Fruit fly (Drosophila melanogaster) whole organism, embryonic: ENCODE results near the gene CG34297.

ENCODE experiments used
- Adf1 ChIP-seq: fragments of 200-800 bp; sonication (Bioruptor generic); IDR thresholded peaks from 2 replicates; pipeline ENCODE4 v1.3.6; 2022; ENCODE audit warnings: missing biosample characterization, missing genetic modification characterization
- CG10366 ChIP-seq: fragments of 200-800 bp; sonication (Bioruptor generic); IDR thresholded peaks from 2 replicates; pipeline ENCODE4 v1.3.6; 2022; ENCODE audit warnings: missing biosample characterization, missing genetic modification characterization
- CG10543 ChIP-seq: fragments of 200-800 bp; sonication (Bioruptor generic); optimal IDR thresholded peaks from 3 replicates; lab custom pipeline; 2017; ENCODE audit warnings: missing biosample characterization, mild to moderate bottlenecking, missing genetic modification characterization, moderate library complexity
- CG10654 ChIP-seq: fragments of 200-800 bp; sonication (Bioruptor generic); optimal IDR thresholded peaks from 2 replicates; lab custom pipeline; 2016; ENCODE audit warnings: missing biosample characterization, missing genetic modification characterization
- CG12155 ChIP-seq: fragments of 200-800 bp; sonication (Bioruptor generic); optimal IDR thresholded peaks from 3 replicates; lab custom pipeline; 2016; ENCODE audit warnings: missing biosample characterization, missing genetic modification characterization
- CG13424 ChIP-seq: fragments of 200-800 bp; sonication (Bioruptor generic); optimal IDR thresholded peaks from 2 replicates; lab custom pipeline; 2019; ENCODE audit warnings: missing biosample characterization, mild to moderate bottlenecking, missing genetic modification characterization, moderate library complexity
- CG13894 ChIP-seq: fragments of 200-800 bp; sonication (Bioruptor generic); optimal IDR thresholded peaks from 3 replicates; lab custom pipeline; 2018; ENCODE audit warnings: missing biosample characterization, mild to moderate bottlenecking, missing genetic modification characterization, moderate library complexity
- CG15073 ChIP-seq: fragments of 200-800 bp; sonication (Bioruptor generic); optimal IDR thresholded peaks from 2 replicates; lab custom pipeline; 2016; ENCODE audit warnings: missing biosample characterization, missing genetic modification characterization
- CG17612 ChIP-seq: fragments of 200-800 bp; sonication (Bioruptor generic); IDR thresholded peaks from 2 replicates; pipeline ENCODE4 v1.3.6; 2022; ENCODE audit warnings: missing biosample characterization, missing genetic modification characterization
- CG31441 ChIP-seq: fragments of 200-800 bp; sonication (Bioruptor generic); IDR thresholded peaks from 2 replicates; pipeline ENCODE4 v1.3.6; 2022; ENCODE audit warnings: missing biosample characterization, missing genetic modification characterization
- CG4617 ChIP-seq: fragments of 200-800 bp; sonication (Bioruptor generic); optimal IDR thresholded peaks from 3 replicates; lab custom pipeline; 2016; ENCODE audit warnings: missing biosample characterization, missing genetic modification characterization, borderline replicate concordance
- CG6765 ChIP-seq: fragments of 200-800 bp; sonication (Bioruptor generic); optimal IDR thresholded peaks from 3 replicates; lab custom pipeline; 2017; ENCODE audit warnings: missing biosample characterization, mild to moderate bottlenecking, missing genetic modification characterization
- CG7357 ChIP-seq: fragments of 200-800 bp; sonication (Bioruptor generic); IDR thresholded peaks from 3 replicates; pipeline ENCODE4 v1.3.6; 2022; ENCODE audit warnings: missing biosample characterization, missing genetic modification characterization
- CG8290 ChIP-seq, 3 experiments: fragments of 200-800 bp; sonication (Bioruptor generic); optimal IDR thresholded peaks; 2 replicates each; lab custom pipeline; 2016 to 2019; ENCODE audit warnings: missing biosample characterization in 3 of 3, missing genetic modification characterization in 3 of 3, mild to moderate bottlenecking in 2 of 3, moderate library complexity in 1 of 3
- Deaf1 ChIP-seq: fragments of 200-800 bp; optimal IDR thresholded peaks from 3 replicates; lab custom pipeline; 2019; ENCODE audit warnings: missing biosample characterization, mild to moderate bottlenecking, missing genetic modification characterization, moderate library complexity
- Drgx ChIP-seq: fragments of 200-800 bp; sonication (Bioruptor generic); IDR thresholded peaks from 2 replicates; pipeline ENCODE4 v1.3.6; 2022; ENCODE audit warnings: missing biosample characterization, missing genetic modification characterization
- Hey ChIP-seq: fragments of 200-800 bp; sonication (Bioruptor generic); optimal IDR thresholded peaks from 3 replicates; lab custom pipeline; 2018; ENCODE audit warnings: missing biosample characterization, mild to moderate bottlenecking, missing genetic modification characterization
- Hmr ChIP-seq: fragments of 200-800 bp; sonication (Bioruptor generic); optimal IDR thresholded peaks from 3 replicates; lab custom pipeline; 2017; ENCODE audit warnings: mild to moderate bottlenecking, missing biosample characterization, missing genetic modification reagents, missing genetic modification characterization
- Jarid2 ChIP-seq: fragments of 200-800 bp; sonication (Bioruptor generic); optimal IDR thresholded peaks from 3 replicates; lab custom pipeline; 2017; ENCODE audit warnings: mild to moderate bottlenecking, missing biosample characterization, missing genetic modification reagents, missing genetic modification characterization
- Lim3 ChIP-seq: fragments of 200-800 bp; sonication (Bioruptor generic); IDR thresholded peaks from 2 replicates; pipeline ENCODE4 v1.3.6; 2022; ENCODE audit warnings: missing biosample characterization, missing genetic modification characterization
- Med ChIP-seq: fragments of 200-800 bp; sonication (Bioruptor generic); peaks from one replicate; lab custom pipeline; 2016; ENCODE audit warnings: missing biosample characterization, missing genetic modification characterization, mild to moderate bottlenecking, inconsistent platforms, moderate library complexity
- Nf-YB ChIP-seq: fragments of 200-800 bp; sonication (Bioruptor generic); optimal IDR thresholded peaks from 3 replicates; lab custom pipeline; 2019; ENCODE audit warnings: missing biosample characterization, mild to moderate bottlenecking, missing genetic modification characterization, moderate library complexity
- Nf-YC ChIP-seq: fragments of 200-800 bp; optimal IDR thresholded peaks from 3 replicates; lab custom pipeline; 2019; ENCODE audit warnings: missing biosample characterization, mild to moderate bottlenecking, missing genetic modification characterization, moderate library complexity
- Rfx ChIP-seq: fragments of 200-800 bp; sonication (Bioruptor generic); IDR thresholded peaks from 2 replicates; pipeline ENCODE4 v1.3.6; 2022; ENCODE audit warnings: missing biosample characterization, missing genetic modification characterization
- Six4 ChIP-seq: fragments of 200-800 bp; sonication (Bioruptor generic); optimal IDR thresholded peaks from 2 replicates; lab custom pipeline; 2016; ENCODE audit warnings: missing biosample characterization, missing genetic modification characterization
- Taf1 ChIP-seq: fragments of 200-800 bp; sonication (Bioruptor generic); IDR thresholded peaks from 2 replicates; pipeline ENCODE4 v1.3.6; 2022; ENCODE audit warnings: missing biosample characterization, missing genetic modification characterization
- Trl ChIP-seq, 3 experiments: fragments of >200 bp in 2 of 3; fragments of 200-800 bp in 1 of 3; sonication (Bioruptor generic) in 1 of 3; optimal IDR thresholded peaks; 2 replicates in 1 of 3; 3 replicates in 2 of 3; lab custom pipeline; 2016 to 2017; ENCODE audit warnings: missing biosample characterization in 1 of 3, missing genetic modification characterization in 1 of 3
- abd-A ChIP-seq: fragments of 200-800 bp; sonication (Bioruptor generic); optimal IDR thresholded peaks from 3 replicates; lab custom pipeline; 2019; ENCODE audit warnings: missing biosample characterization, mild to moderate bottlenecking, missing genetic modification characterization, moderate library complexity
- bbx ChIP-seq: fragments of 200-800 bp; sonication (Bioruptor generic); IDR thresholded peaks from 2 replicates; pipeline ENCODE4 v1.3.6; 2022; ENCODE audit warnings: missing biosample characterization, missing genetic modification characterization; ENCODE audit not compliant: partially characterized antibody
- cad ChIP-seq: fragments of >200 bp; optimal IDR thresholded peaks from 2 replicates; lab custom pipeline; 2017; ENCODE audit warnings: missing biosample characterization, missing genetic modification characterization
- chinmo ChIP-seq: fragments of 200-800 bp; sonication (Bioruptor generic); IDR thresholded peaks from 4 replicates; pipeline ENCODE4 v1.3.6; 2022; ENCODE audit warnings: missing biosample characterization, missing genetic modification characterization; ENCODE audit not compliant: partially characterized antibody
- crol ChIP-seq: fragments of 200-800 bp; sonication (Bioruptor generic); IDR thresholded peaks from 2 replicates; pipeline ENCODE4 v1.3.6; 2022; ENCODE audit warnings: missing biosample characterization, missing genetic modification characterization
- cwo ChIP-seq: fragments of 200-800 bp; sonication (Bioruptor generic); optimal IDR thresholded peaks from 3 replicates; lab custom pipeline; 2017; ENCODE audit warnings: missing biosample characterization, missing genetic modification characterization, mild to moderate bottlenecking, moderate library complexity, missing genetic modification reagents
- ewg ChIP-seq: fragments of 200-800 bp; sonication (Bioruptor generic); optimal IDR thresholded peaks from 3 replicates; lab custom pipeline; 2017; ENCODE audit warnings: mild to moderate bottlenecking, missing biosample characterization, missing genetic modification reagents, missing genetic modification characterization
- grau ChIP-seq: fragments of 200-800 bp; optimal IDR thresholded peaks from 3 replicates; lab custom pipeline; 2019; ENCODE audit warnings: missing biosample characterization, mild to moderate bottlenecking, missing genetic modification characterization, moderate library complexity
- kni ChIP-seq: fragments of 200-800 bp; sonication (Bioruptor generic); optimal IDR thresholded peaks from 3 replicates; lab custom pipeline; 2017; ENCODE audit warnings: mild to moderate bottlenecking, missing biosample characterization, missing genetic modification reagents, missing genetic modification characterization
- luna ChIP-seq: fragments of 200-800 bp; sonication (Bioruptor generic); optimal IDR thresholded peaks from 2 replicates; lab custom pipeline; 2016; ENCODE audit warnings: missing biosample characterization, missing genetic modification characterization
- nerfin-1 ChIP-seq: fragments of 200-800 bp; sonication (Bioruptor generic); optimal IDR thresholded peaks from 3 replicates; lab custom pipeline; 2019; ENCODE audit warnings: missing biosample characterization, mild to moderate bottlenecking, missing genetic modification characterization, moderate library complexity
- onecut ChIP-seq: fragments of 200-800 bp; sonication (Bioruptor generic); IDR thresholded peaks from 2 replicates; pipeline ENCODE4 v1.3.6; 2022; ENCODE audit warnings: missing biosample characterization, missing genetic modification characterization
- pros ChIP-seq: fragments of 200-800 bp; sonication (Bioruptor generic); optimal IDR thresholded peaks from 3 replicates; lab custom pipeline; 2019; ENCODE audit warnings: missing biosample characterization, mild to moderate bottlenecking, missing genetic modification characterization, moderate library complexity
- row ChIP-seq: fragments of 200-800 bp; sonication (Bioruptor generic); IDR thresholded peaks from 3 replicates; pipeline ENCODE4 v1.3.6; 2022; ENCODE audit warnings: missing biosample characterization, missing genetic modification characterization
- scrt ChIP-seq: fragments of 200-800 bp; sonication (Bioruptor generic); optimal IDR thresholded peaks from 2 replicates; lab custom pipeline; 2018; ENCODE audit warnings: missing biosample characterization, mild to moderate bottlenecking, missing genetic modification characterization, moderate library complexity
- sens ChIP-seq: fragments of 200-800 bp; sonication (Bioruptor generic); peaks from one replicate; lab custom pipeline; 2016; ENCODE audit warnings: missing biosample characterization, missing genetic modification characterization
- sens-2 ChIP-seq: fragments of 200-800 bp; sonication (Bioruptor generic); IDR thresholded peaks from 2 replicates; pipeline ENCODE4 v1.3.6; 2022; ENCODE audit warnings: missing biosample characterization, missing genetic modification characterization
- seq ChIP-seq: fragments of 200-800 bp; sonication (Bioruptor generic); IDR thresholded peaks from 2 replicates; pipeline ENCODE4 v1.3.6; 2022; ENCODE audit warnings: missing biosample characterization, missing genetic modification characterization
- sisA ChIP-seq: fragments of 200-800 bp; sonication (Bioruptor generic); IDR thresholded peaks from 2 replicates; pipeline ENCODE4 v1.3.6; 2022; ENCODE audit warnings: missing biosample characterization, missing genetic modification characterization

CG34297 gene

dm6 chr3R:6768256-6768655, 20.4 kb upstream of the CG34297 start (continued):
- no peak for TF ChIP-seq Hmr (GFP tag; lab: Kevin White, UChicago)
- TF ChIP-seq CG13424 (tag; lab: Kevin White, UChicago), result no peak
- TF ChIP-seq Jarid2 (GFP tag; lab: Kevin White, UChicago), result no peak
- TF ChIP-seq CG12155, result no peak
- no peak for TF ChIP-seq Lim3 (GFP tag; lab: Robert Waterston, UW)
- no peak for TF ChIP-seq luna

- TF ChIP-seq cad (GFP tag; lab: Kevin White, UChicago), result peak; percentile 28
- peak; percentile 30; the same call in 1 of the 2 replicates for TF ChIP-seq onecut (GFP tag; lab: Robert Waterston, UW)
- TF ChIP-seq Med (GFP tag; lab: Kevin White, UChicago), result peak; percentile 71
- TF ChIP-seq Taf1 (GFP tag; lab: Robert Waterston, UW), result no peak
- TF ChIP-seq abd-A (tag; lab: Kevin White, UChicago), result peak; percentile 92
- TF ChIP-seq CG15073, result no peak
- TF ChIP-seq CG8290 (GFP tag; optimal IDR thresholded peaks at IDR 0.05; lab: Kevin White, UChicago), result no peak
- TF ChIP-seq CG8290 (tag; optimal IDR thresholded peaks at IDR 0.05; lab: Kevin White, UChicago), result peak in 1 of 2 experiments; percentile 12
- TF ChIP-seq nerfin-1 (tag; lab: Kevin White, UChicago), result peak; percentile 34
- peak; percentile 60 for TF ChIP-seq Deaf1 (tag; lab: Kevin White, UChicago)
- TF ChIP-seq CG10366 (GFP tag; lab: Robert Waterston, UW), result no peak
- TF ChIP-seq CG7357 (GFP tag; lab: Robert Waterston, UW), result no peak
These were observed 19.1 kb upstream of the CG34297 start for dm6 chr3R:6766928-6767327.

dm6 chr3R:6766171-6766591, 18.4 kb upstream of the CG34297 start:
- TF ChIP-seq sisA (GFP tag; lab: Robert Waterston, UW) (no peak), CG17612 (GFP tag; lab: Robert Waterston, UW) (no peak), Six4 (GFP tag; lab: Kevin White, UChicago) (no peak), cwo (GFP tag; lab: Kevin White, UChicago) (peak; percentile 65), Med (GFP tag; lab: Kevin White, UChicago) (peak; percentile 85), Rfx (GFP tag; lab: Robert Waterston, UW) (0 out of 2 replicates have a peak, but pooled peaks have one; percentile 34), CG31441 (GFP tag; lab: Robert Waterston, UW) (no peak), grau (tag; lab: Kevin White, UChicago) (peak; percentile 94), chinmo (0 out of 4 replicates have a peak, but pooled peaks have one; percentile 29), kni (peak; percentile 15), Nf-YC (peak; percentile 53), CG10543 (GFP tag; lab: Kevin White, UChicago) (peak; percentile 27), row (GFP tag; lab: Robert Waterston, UW) (peak; percentile 43; the same call in 2 of the 3 replicates), onecut (GFP tag; lab: Robert Waterston, UW) (peak; percentile 100), Deaf1 (tag; lab: Kevin White, UChicago) (peak; percentile 22), pros (GFP tag; lab: Kevin White, UChicago) (peak; percentile 87), CG4617 (no peak), Hey (tag; lab: Kevin White, UChicago) (peak; percentile 71), scrt (GFP tag; lab: Kevin White, UChicago) (peak; percentile 21), CG6765 (GFP tag; lab: Kevin White, UChicago) (peak; percentile 54), Nf-YB (peak; percentile 50), sens (GFP tag; lab: Kevin White, UChicago) (peak; percentile 52), Drgx (no peak), CG13894 (tag; lab: Kevin White, UChicago) (peak; percentile 41), sens-2 (GFP tag; lab: Robert Waterston, UW) (no peak), abd-A (tag; lab: Kevin White, UChicago) (peak; percentile 98), Trl (optimal IDR thresholded peaks at IDR 0.05; lab: Kevin White, UChicago) (peak in 1 of 2 experiments; percentile 19), Trl (GFP tag; optimal IDR thresholded peaks at IDR 0.05; lab: Kevin White, UChicago) (no peak), nerfin-1 (tag; lab: Kevin White, UChicago) (peak; percentile 71), bbx (GFP tag; lab: Robert Waterston, UW) (0 out of 2 replicates have a peak, but pooled peaks have one; percentile 28), seq (GFP tag; lab: Robert Waterston, UW) (peak; percentile 90), Adf1 (GFP tag; lab: Robert Waterston, UW) (peak; percentile 43; the same call in 1 of the 2 replicates), crol (GFP tag; lab: Robert Waterston, UW) (peak; percentile 42), CG10654 (GFP tag; lab: Kevin White, UChicago) (no peak), ewg (peak; percentile 70)
